Fruit fly (Drosophila melanogaster): Measurements from ENCODE around the gene CG15715.

CG15715 gene

DNA sequence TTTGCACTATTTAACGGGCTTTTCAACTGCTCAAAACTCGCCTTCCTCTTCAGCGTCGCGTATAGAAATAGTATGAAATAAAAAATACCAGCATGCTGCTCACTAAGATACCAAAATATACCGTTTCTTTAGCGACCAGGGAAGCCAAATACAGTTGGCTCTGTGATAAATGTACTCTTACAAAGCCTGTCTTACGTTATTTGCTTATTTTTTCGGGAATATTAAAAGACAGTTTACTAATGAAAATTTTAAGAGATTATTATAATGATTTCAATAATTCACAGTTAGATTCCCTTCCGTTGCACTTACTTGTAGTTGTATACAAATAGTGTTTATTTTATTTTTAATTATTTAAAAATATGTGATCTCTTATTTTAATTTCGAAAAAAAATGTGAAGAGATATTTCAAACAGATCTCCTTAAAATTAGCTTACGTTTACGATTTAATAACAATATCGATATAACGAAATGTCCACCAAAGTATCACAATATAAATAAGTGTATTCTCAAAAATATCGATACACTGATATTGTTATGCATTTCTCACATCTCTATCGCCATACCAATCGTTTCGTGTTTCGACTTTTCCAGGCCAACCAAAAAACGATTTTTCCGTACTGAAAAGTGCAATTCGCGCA is 10.8 kb downstream of the CG15715 start, which contains the start of the genes DCP2 and dbo (continued):
- TF ChIP-seq Abd-B (GFP tag; optimal IDR thresholded peaks at IDR 0.05), result peak; percentile 30
- no peak for TF ChIP-seq ham (GFP tag; IDR thresholded peaks at IDR 0.05)
- TF ChIP-seq CG18476 (GFP tag; optimal IDR thresholded peaks at IDR 0.05), result peak; percentile 43
- no peak for TF ChIP-seq Asciz (GFP tag; optimal IDR thresholded peaks at IDR 0.05)
- no peak for TF ChIP-seq CG3065 (GFP tag; optimal IDR thresholded peaks at IDR 0.05)
- no peak for TF ChIP-seq z (GFP tag; IDR thresholded peaks at IDR 0.05)
- no peak for TF ChIP-seq sqz (GFP tag; optimal IDR thresholded peaks at IDR 0.05)
- TF ChIP-seq Nf-YB (GFP tag; optimal IDR thresholded peaks at IDR 0.05), result no peak
- peak; percentile 21 for TF ChIP-seq vfl (GFP tag; optimal IDR thresholded peaks at IDR 0.05)
- TF ChIP-seq B-H1 (GFP tag; IDR thresholded peaks at IDR 0.05), result peak; percentile 51; the same call in 2 of the 3 replicates
- TF ChIP-seq Sox102F (GFP tag; optimal IDR thresholded peaks at IDR 0.05), result peak; percentile 70
- TF ChIP-seq Xbp1 (GFP tag; optimal IDR thresholded peaks at IDR 0.05), result peak; percentile 77
- TF ChIP-seq CG2889 (GFP tag; IDR thresholded peaks at IDR 0.05), result no peak
- no peak for TF ChIP-seq CG7745 (tag; optimal IDR thresholded peaks at IDR 0.05)
- peak; percentile 68 for TF ChIP-seq CG18262 (tag; optimal IDR thresholded peaks at IDR 0.05)
- peak; percentile 7 for TF ChIP-seq CG4820 (GFP tag; optimal IDR thresholded peaks at IDR 0.05)
- peak; percentile 41 for TF ChIP-seq CG9727 (GFP tag; optimal IDR thresholded peaks at IDR 0.05)
- peak; percentile 69 for TF ChIP-seq CG13894 (tag; optimal IDR thresholded peaks at IDR 0.05)
- TF ChIP-seq bab2 (GFP tag; optimal IDR thresholded peaks at IDR 0.05), result no peak
- TF ChIP-seq Mrtf (GFP tag; IDR thresholded peaks at IDR 0.05), result peak; percentile 63; the same call in 2 of the 3 replicates
- TF ChIP-seq Usf (GFP tag; optimal IDR thresholded peaks at IDR 0.05), result no peak
- TF ChIP-seq nom (GFP tag; optimal IDR thresholded peaks at IDR 0.05), result no peak
- TF ChIP-seq CG12219 (GFP tag; optimal IDR thresholded peaks at IDR 0.05), result no peak
- TF ChIP-seq Nf-YC (tag; optimal IDR thresholded peaks at IDR 0.05), result peak; percentile 66
- TF ChIP-seq D (optimal IDR thresholded peaks at IDR 0.05), result no peak
- TF ChIP-seq D (GFP tag; optimal IDR thresholded peaks at IDR 0.05), result peak; percentile 2
- TF ChIP-seq zfh1 (GFP tag; IDR thresholded peaks at IDR 0.05), result peak; percentile 57; the same call in 2 of the 3 replicates
- TF ChIP-seq CG9932 (GFP tag; IDR thresholded peaks at IDR 0.05), result peak; percentile 91
- peak; percentile 50 for TF ChIP-seq CG9797 (GFP tag; optimal IDR thresholded peaks at IDR 0.05)
- peak; percentile 29 for TF ChIP-seq Antp (GFP tag; optimal IDR thresholded peaks at IDR 0.05)
- peak; percentile 66 for TF ChIP-seq Hr3 (GFP tag; optimal IDR thresholded peaks at IDR 0.05)
- peak; percentile 86 for TF ChIP-seq CG13287 (GFP tag; IDR thresholded peaks at IDR 0.05; ENCODE audit: partially characterized antibody)
- TF ChIP-seq fu2 (GFP tag; optimal IDR thresholded peaks at IDR 0.05), result peak; percentile 50
- TF ChIP-seq Stat92E (GFP tag; optimal IDR thresholded peaks at IDR 0.05), result no peak
- peak; percentile 86 for TF ChIP-seq Med (GFP tag)
- peak; percentile 42 for TF ChIP-seq ssp (GFP tag; IDR thresholded peaks at IDR 0.05)
- TF ChIP-seq Hand (GFP tag; optimal IDR thresholded peaks at IDR 0.05), result no peak
- TF ChIP-seq C15 (GFP tag; IDR thresholded peaks at IDR 0.05), result 0 out of 3 replicates have a peak, but pooled peaks have one; percentile 47
- TF ChIP-seq CG12659 (GFP tag; optimal IDR thresholded peaks at IDR 0.05), result peak; percentile 62
- peak; percentile 58 for TF ChIP-seq D19B (GFP tag; optimal IDR thresholded peaks at IDR 0.05)
- TF ChIP-seq fd96Cb (tag; optimal IDR thresholded peaks at IDR 0.05), result peak; percentile 50
- TF ChIP-seq gce (GFP tag; IDR thresholded peaks at IDR 0.05), result peak; percentile 55; the same call in 1 of the 3 replicates
- no peak for TF ChIP-seq Ravus (GFP tag; IDR thresholded peaks at IDR 0.05)
- peak; percentile 35 for TF ChIP-seq schlank (tag; optimal IDR thresholded peaks at IDR 0.05)
- peak; percentile 58 for TF ChIP-seq gfzf (GFP tag; optimal IDR thresholded peaks at IDR 0.05)
- peak; percentile 21 for TF ChIP-seq chn (GFP tag; optimal IDR thresholded peaks at IDR 0.05)
- TF ChIP-seq dm (GFP tag; optimal IDR thresholded peaks at IDR 0.05), result no peak
- TF ChIP-seq CG11504 (tag; optimal IDR thresholded peaks at IDR 0.05), result peak; percentile 69
- peak; percentile 70 for TF ChIP-seq CG18619 (GFP tag; optimal IDR thresholded peaks at IDR 0.05)
- peak; percentile 34 for TF ChIP-seq dmrt11E (tag; optimal IDR thresholded peaks at IDR 0.05)

Measured in whole organism, embryonic.